Worm (Caenorhabditis elegans) whole organism, L4 larva: Measurements from ENCODE around the gene F54D10.8.

Source experiments
- F37D6.2 ChIP-seq: sonication (generic microtip); optimal IDR thresholded peaks from 2 replicates; lab custom pipeline; 2016; ENCODE audit warnings: mild to moderate bottlenecking, missing genetic modification characterization, missing compliant biosample characterization
- R02D3.7 ChIP-seq: fragments of 150-350 bp; sonication (generic microtip); optimal IDR thresholded peaks from 3 replicates; lab custom pipeline; 2014; ENCODE audit warnings: missing biosample characterization, missing genetic modification characterization
- T20F7.1 ChIP-seq: fragments of 200-800 bp; sonication (Bioruptor generic); optimal IDR thresholded peaks from 2 replicates; lab custom pipeline; 2018; ENCODE audit warnings: mild to moderate bottlenecking, missing genetic modification characterization, missing compliant biosample characterization
- Y105C5A.15 ChIP-seq: fragments of 200-800 bp; sonication (Bioruptor generic); IDR thresholded peaks from 2 replicates; pipeline ENCODE4 v1.3.6; 2022; ENCODE audit warnings: missing genetic modification characterization, missing compliant biosample characterization
- Y48G9A.11 ChIP-seq: fragments of 200-800 bp; sonication (Bioruptor generic); IDR thresholded peaks from 2 replicates; pipeline ENCODE4 v1.3.6; 2022; ENCODE audit warnings: missing genetic modification reagents, missing genetic modification characterization, missing compliant biosample characterization
- aha-1 ChIP-seq: fragments of 150-350 bp; peaks from one replicate; lab custom pipeline; 2014; ENCODE audit warnings: missing biosample characterization, missing genetic modification characterization
- ama-1 ChIP-seq: fragments of 150-350 bp; optimal IDR thresholded peaks from 2 replicates; lab custom pipeline; 2014; ENCODE audit warnings: inconsistent platforms, mixed read lengths
- ceh-28 ChIP-seq: fragments of 150-350 bp; optimal IDR thresholded peaks from 2 replicates; lab custom pipeline; 2014; ENCODE audit warnings: missing biosample characterization, missing genetic modification reagents, missing genetic modification characterization
- ceh-32 ChIP-seq: sonication (generic microtip); optimal IDR thresholded peaks from 2 replicates; lab custom pipeline; 2016; ENCODE audit warnings: mild to moderate bottlenecking, missing genetic modification characterization, missing compliant biosample characterization; ENCODE audit not compliant: poor library complexity
- ceh-44 ChIP-seq: fragments of 200-800 bp; sonication (Bioruptor generic); IDR thresholded peaks from 2 replicates; pipeline ENCODE4 v1.3.6; 2022; ENCODE audit warnings: missing genetic modification reagents, missing genetic modification characterization, missing compliant biosample characterization
- ceh-82 ChIP-seq: sonication (generic microtip); optimal IDR thresholded peaks from 2 replicates; lab custom pipeline; 2017; ENCODE audit warnings: missing biosample characterization, missing genetic modification characterization
- cey-2 ChIP-seq: sonication (generic microtip); optimal IDR thresholded peaks from 3 replicates; lab custom pipeline; 2017; ENCODE audit warnings: missing genetic modification characterization, mild to moderate bottlenecking, missing compliant biosample characterization, antibody characterized with exemption, borderline replicate concordance; ENCODE audit not compliant: insufficient read depth
- ctbp-1 ChIP-seq: fragments of 200-800 bp; sonication (Bioruptor generic); IDR thresholded peaks from 2 replicates; pipeline ENCODE4 v1.3.6; 2022; ENCODE audit warnings: missing genetic modification reagents, missing genetic modification characterization, missing compliant biosample characterization
- daf-19 ChIP-seq: fragments of 200-800 bp; sonication (Bioruptor generic); conservative IDR thresholded peaks from 2 replicates; pipeline ENCODE4 v1.3.6; 2022; ENCODE audit warnings: missing genetic modification characterization, missing compliant biosample characterization
- daf-8 ChIP-seq: fragments of 200-800 bp; sonication (Bioruptor generic); IDR thresholded peaks from 2 replicates; pipeline ENCODE4 v1.3.6; 2022; ENCODE audit warnings: missing genetic modification characterization, missing compliant biosample characterization
- dmd-8 ChIP-seq: fragments of 200-800 bp; sonication (Bioruptor generic); IDR thresholded peaks from 2 replicates; pipeline ENCODE4 v1.3.6; 2022; ENCODE audit warnings: missing genetic modification characterization, missing compliant biosample characterization
- gei-8 ChIP-seq: fragments of 200-800 bp; sonication (Bioruptor generic); optimal IDR thresholded peaks from 2 replicates; lab custom pipeline; 2018; ENCODE audit warnings: mild to moderate bottlenecking, missing genetic modification characterization, missing compliant biosample characterization
- lim-7 ChIP-seq: fragments of 200-800 bp; sonication (Bioruptor generic); IDR thresholded peaks from 2 replicates; pipeline ENCODE4 v1.3.6; 2022; ENCODE audit warnings: missing genetic modification characterization, missing compliant biosample characterization
- lin-13 ChIP-seq: fragments of 150-350 bp; optimal IDR thresholded peaks from 2 replicates; lab custom pipeline; 2014; ENCODE audit warnings: missing biosample characterization, missing genetic modification reagents, missing genetic modification characterization
- lin-15B ChIP-seq: fragments of 150-350 bp; sonication (generic microtip); optimal IDR thresholded peaks from 3 replicates; lab custom pipeline; 2014; ENCODE audit warnings: missing biosample characterization, missing genetic modification characterization
- lin-39 ChIP-seq: fragments of 150-350 bp; optimal IDR thresholded peaks from 2 replicates; lab custom pipeline; 2014; ENCODE audit warnings: missing biosample characterization, missing genetic modification reagents, missing genetic modification characterization
- lir-3 ChIP-seq: sonication (generic microtip); optimal IDR thresholded peaks from 2 replicates; lab custom pipeline; 2016; ENCODE audit warnings: mild to moderate bottlenecking, missing genetic modification characterization, missing compliant biosample characterization
- mdl-1 ChIP-seq, 2 experiments: fragments of 150-350 bp in 1 of 2; sonication (generic microtip) in 1 of 2; optimal IDR thresholded peaks; 2 replicates each; lab custom pipeline; 2014 to 2017; ENCODE audit warnings: missing biosample characterization in 2 of 2, missing genetic modification characterization in 2 of 2
- nhr-25 ChIP-seq: sonication (generic microtip); optimal IDR thresholded peaks from 2 replicates; lab custom pipeline; 2017; ENCODE audit warnings: missing genetic modification characterization, mild to moderate bottlenecking, missing compliant biosample characterization, antibody characterized with exemption, moderate library complexity, borderline replicate concordance; ENCODE audit not compliant: insufficient read depth
- nhr-28 ChIP-seq: fragments of 150-350 bp; optimal IDR thresholded peaks from 2 replicates; lab custom pipeline; 2014; ENCODE audit warnings: missing biosample characterization, missing genetic modification characterization
- nhr-76 ChIP-seq: fragments of 150-350 bp; optimal IDR thresholded peaks from 2 replicates; lab custom pipeline; 2014; ENCODE audit warnings: missing biosample characterization, missing genetic modification characterization
- rbr-2 ChIP-seq: sonication (generic microtip); optimal IDR thresholded peaks from 2 replicates; lab custom pipeline; 2016; ENCODE audit warnings: missing genotype, missing genetic modification characterization, missing compliant biosample characterization
- saeg-2 ChIP-seq: fragments of 200-800 bp; sonication (Bioruptor generic); IDR thresholded peaks from 2 replicates; pipeline ENCODE4 v1.3.6; 2022; ENCODE audit warnings: missing genetic modification reagents, missing genetic modification characterization, missing compliant biosample characterization
- sdz-12 ChIP-seq: fragments of 200-800 bp; sonication (Bioruptor generic); optimal IDR thresholded peaks from 2 replicates; lab custom pipeline; 2018; ENCODE audit warnings: mild to moderate bottlenecking, missing genetic modification characterization, missing compliant biosample characterization
- set-16 ChIP-seq: fragments of 200-800 bp; sonication (Bioruptor generic); IDR thresholded peaks from 2 replicates; pipeline ENCODE4 v1.3.6; 2022; ENCODE audit warnings: missing genetic modification reagents, missing genetic modification characterization, missing compliant biosample characterization
- skn-1 ChIP-seq: fragments of 150-350 bp; optimal IDR thresholded peaks from 2 replicates; lab custom pipeline; 2014; ENCODE audit warnings: missing biosample characterization, missing genetic modification characterization
- snpc-1.2 ChIP-seq: fragments of 200-800 bp; sonication (Bioruptor generic); IDR thresholded peaks from 2 replicates; pipeline ENCODE4 v1.3.6; 2022; ENCODE audit warnings: missing genetic modification reagents, missing genetic modification characterization, missing compliant biosample characterization
- spr-3 ChIP-seq: fragments of 200-800 bp; sonication (Bioruptor generic); optimal IDR thresholded peaks from 2 replicates; lab custom pipeline; 2018; ENCODE audit warnings: mild to moderate bottlenecking, missing genetic modification characterization, missing compliant biosample characterization
- tra-1 ChIP-seq: fragments of 200-800 bp; sonication (Bioruptor generic); IDR thresholded peaks from 2 replicates; pipeline ENCODE4 v1.3.6; 2022; ENCODE audit warnings: missing genetic modification reagents, missing genetic modification characterization, missing compliant biosample characterization
- unc-130 ChIP-seq: sonication (generic microtip); optimal IDR thresholded peaks from 2 replicates; lab custom pipeline; 2016; ENCODE audit warnings: missing genetic modification reagents, missing genetic modification characterization, missing compliant biosample characterization
- unc-39 ChIP-seq: sonication (generic microtip); optimal IDR thresholded peaks from 2 replicates; lab custom pipeline; 2017; ENCODE audit warnings: missing biosample characterization, missing genetic modification characterization
- zag-1 ChIP-seq: fragments of 150-350 bp; optimal IDR thresholded peaks from 2 replicates; lab custom pipeline; 2014; ENCODE audit warnings: missing biosample characterization, missing genetic modification characterization
- zfp-2 ChIP-seq: sonication (generic microtip); optimal IDR thresholded peaks from 2 replicates; lab custom pipeline; 2016; ENCODE audit warnings: mild to moderate bottlenecking, missing genetic modification characterization, missing compliant biosample characterization
- zip-2 ChIP-seq: fragments of 150-350 bp; optimal IDR thresholded peaks from 2 replicates; lab custom pipeline; 2014; ENCODE audit warnings: missing biosample characterization, missing genetic modification characterization
- ztf-7 ChIP-seq: fragments of 150-350 bp; optimal IDR thresholded peaks from 2 replicates; lab custom pipeline; 2014; ENCODE audit warnings: missing biosample characterization, missing genetic modification characterization

Gene F54D10.8

DNA sequence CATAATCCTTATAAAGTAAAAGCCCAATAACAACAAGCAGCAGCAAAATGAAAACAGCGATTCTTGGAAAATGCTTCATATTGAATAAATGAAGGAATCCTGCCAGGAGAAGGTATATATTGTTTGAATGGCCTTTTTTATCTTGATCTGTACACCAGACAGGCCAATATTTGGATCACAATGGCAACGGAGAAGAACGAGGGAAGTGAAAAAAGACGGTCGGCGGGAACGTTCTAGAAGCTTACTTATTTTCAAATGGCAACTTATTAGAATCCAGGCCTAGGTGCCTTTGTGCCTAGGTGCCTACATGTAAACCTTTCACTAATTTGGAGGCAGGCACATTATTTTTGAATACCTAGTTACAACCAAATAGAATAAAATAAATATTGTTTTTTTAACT lies at the start of gene F54D10.8:
Gene F54D10.8 (minus strand): TSS at position 101 of the 400 bp plus-strand sequence.
- TF ChIP-seq lin-39: no peak
- TF ChIP-seq aha-1 (tag; lab: Kevin White, UChicago): peak; percentile 88
- TF ChIP-seq spr-3 (GFP tag; lab: Kevin White, UChicago): no peak
- no peak for TF ChIP-seq ceh-28 (tag; lab: Kevin White, UChicago)
- TF ChIP-seq zfp-2 (tag; lab: Kevin White, UChicago): no peak
- TF ChIP-seq F37D6.2 (tag; lab: Kevin White, UChicago): no peak

DNA sequence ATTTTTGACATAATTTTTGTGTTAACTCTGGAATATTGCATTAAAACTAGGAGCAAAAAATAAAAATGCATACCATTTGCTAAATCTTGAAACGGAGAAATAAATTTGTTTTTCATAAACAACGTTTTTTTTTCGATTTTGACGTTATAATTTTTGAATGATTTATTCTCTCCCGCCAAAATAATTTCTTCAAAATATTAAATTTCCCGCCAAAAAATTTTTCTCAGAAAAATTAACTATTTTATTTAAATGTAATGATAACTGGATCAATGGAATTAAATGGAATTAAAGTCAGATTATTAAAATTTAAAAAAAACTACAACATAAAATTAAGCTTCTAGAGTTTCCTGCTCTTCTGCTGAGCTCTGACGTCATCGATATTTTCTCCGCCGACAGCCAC lies 49.4 kb upstream of the F54D10.8 start, which contains the start of gene nep-3:
Gene nep-3 (minus strand): TSS at position 101 of the 400 bp plus-strand sequence.
- TF ChIP-seq ceh-28 (tag; lab: Kevin White, UChicago) (no peak), tra-1 (no peak), saeg-2 (no peak), ceh-44 (no peak), T20F7.1 (no peak), lin-39 (no peak)
- TF ChIP-seq, all 104 proteins: peak for 0

DNA sequence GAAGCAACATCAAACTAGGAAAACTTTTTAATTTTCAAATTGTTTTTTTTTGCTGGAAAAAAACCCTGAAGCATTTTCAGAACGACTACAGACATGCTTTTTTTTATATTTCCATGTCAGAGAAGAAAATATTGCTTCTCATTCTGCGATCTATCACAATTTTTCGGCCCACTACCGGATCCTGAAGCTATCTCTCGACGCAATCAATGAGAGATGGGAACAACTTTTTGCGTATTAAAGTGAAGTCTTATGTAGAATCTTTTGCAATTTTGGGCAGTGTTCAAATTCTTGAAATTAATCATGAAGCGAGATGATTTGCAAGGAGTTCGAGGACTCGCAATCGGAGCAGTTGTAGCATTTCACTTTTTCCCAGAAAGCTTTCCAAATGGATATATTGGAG lies 41.9 kb upstream of the F54D10.8 start, which contains the start of gene oac-10:
Gene oac-10 (plus strand): TSS at position 301 of the 400 bp plus-strand sequence.
- TF ChIP-seq ztf-7 (tag; lab: Kevin White, UChicago): no peak
- no peak for TF ChIP-seq rbr-2 (tag; lab: Kevin White, UChicago)
- TF ChIP-seq lin-15B (tag; lab: Kevin White, UChicago): no peak
- no peak for TF ChIP-seq ceh-82
- no peak for TF ChIP-seq unc-130
- no peak for TF ChIP-seq dmd-8 (GFP tag; lab: Robert Waterston, UW)
- TF ChIP-seq cey-2: no peak
- no peak for TF ChIP-seq nhr-76 (tag; lab: Kevin White, UChicago)
- TF ChIP-seq set-16: no peak
- TF ChIP-seq lim-7 (GFP tag; lab: Robert Waterston, UW): no peak
- TF ChIP-seq ctbp-1: no peak
- no peak for TF ChIP-seq daf-8 (GFP tag; lab: Robert Waterston, UW)
- TF ChIP-seq nhr-25 (tag; lab: Kevin White, UChicago): no peak
- no peak for TF ChIP-seq unc-39 (tag; lab: Kevin White, UChicago)

DNA sequence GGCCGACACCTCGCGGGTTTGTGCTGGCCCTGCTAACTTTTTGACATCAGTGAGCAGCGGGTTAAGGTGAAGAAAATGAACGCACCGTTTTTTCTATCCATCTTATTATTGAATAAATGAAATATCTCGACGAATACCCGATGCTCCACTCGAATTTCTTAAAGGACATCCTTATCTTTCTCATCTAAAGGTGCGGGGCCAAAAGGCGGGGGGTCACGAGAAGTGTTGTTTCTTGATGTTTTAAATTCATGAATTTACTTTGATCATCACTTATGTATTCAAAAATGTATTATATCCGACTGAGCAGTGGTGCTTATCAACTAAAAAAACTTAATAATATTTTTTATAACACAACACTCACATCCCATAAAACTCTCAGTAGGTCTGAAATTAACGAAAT lies 37.0 kb upstream of the F54D10.8 start, which contains the start of gene nhr-261:
Gene nhr-261 (minus strand): TSS at position 101 of the 400 bp plus-strand sequence.
- no peak for TF ChIP-seq skn-1 (tag; lab: Kevin White, UChicago)
- no peak for TF ChIP-seq zag-1 (tag; lab: Kevin White, UChicago)
- TF ChIP-seq gei-8 (GFP tag; lab: Kevin White, UChicago): no peak
- TF ChIP-seq Y48G9A.11: no peak
- TF ChIP-seq sdz-12 (GFP tag; lab: Kevin White, UChicago): no peak
- no peak for TF ChIP-seq lin-13 (GFP tag; lab: Kevin White, UChicago)
- TF ChIP-seq nhr-28 (tag; lab: Kevin White, UChicago): no peak
- TF ChIP-seq unc-130: no peak
- no peak for TF ChIP-seq zip-2
- no peak for TF ChIP-seq ama-1

DNA sequence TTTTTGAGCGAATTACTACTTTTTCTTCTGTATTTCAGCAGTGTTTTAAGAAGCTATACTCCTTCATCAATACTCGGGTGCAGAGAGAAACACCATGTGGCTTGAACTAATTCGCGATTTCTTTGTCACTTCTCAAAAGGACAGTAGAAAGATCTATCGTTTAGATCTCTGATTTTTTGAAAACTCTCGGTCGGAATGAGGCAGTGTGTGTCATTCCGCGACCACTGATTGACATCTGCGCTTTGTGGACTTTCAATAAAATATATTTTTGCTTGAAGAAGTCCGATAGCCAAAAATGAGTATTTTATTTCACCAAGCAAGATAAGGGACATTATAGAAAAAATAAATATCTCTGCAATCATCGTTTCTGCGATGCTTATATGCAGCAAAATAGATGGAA lies 34.4 kb upstream of the F54D10.8 start:
- TF ChIP-seq lir-3 (tag; lab: Kevin White, UChicago) (no peak), R02D3.7 (tag; lab: Kevin White, UChicago) (no peak), Y105C5A.15 (GFP tag; lab: Robert Waterston, UW) (no peak), Y48G9A.11 (no peak), ceh-32 (tag; lab: Kevin White, UChicago) (no peak), zfp-2 (tag; lab: Kevin White, UChicago) (no peak), mdl-1 (tag; optimal IDR thresholded peaks at IDR 0.05; lab: Kevin White, UChicago) (no peak), daf-19 (GFP tag; lab: Robert Waterston, UW) (no peak), ama-1 (no peak), gei-8 (GFP tag; lab: Kevin White, UChicago) (no peak), snpc-1.2 (GFP tag; lab: Robert Waterston, UW) (no peak), tra-1 (no peak)
